Fruit fly (Drosophila melanogaster) whole organism, embryonic: Measurements from ENCODE around the gene CG15040.
A peak's percentile ranks its signal among the peaks of the same experiment; 100 is the strongest.

ENCODE experiments used
- Ada2b ChIP-seq: fragments of 200-800 bp; sonication (Bioruptor generic); IDR thresholded peaks from 2 replicates; pipeline ENCODE4 v1.3.6; 2022; ENCODE audit warnings: missing biosample characterization, missing genetic modification characterization
- Awh ChIP-seq: fragments of 200-800 bp; sonication (Bioruptor generic); IDR thresholded peaks from 2 replicates; pipeline ENCODE4, ENCODE4 v1.3.6; 2022; ENCODE audit warnings: missing biosample characterization, missing genetic modification characterization
- CG11695 ChIP-seq: fragments of 200-800 bp; sonication (Bioruptor generic); IDR thresholded peaks from 3 replicates; pipeline ENCODE4 v1.3.6; 2022; ENCODE audit warnings: missing biosample characterization, missing genetic modification characterization
- CG12659 ChIP-seq: fragments of 200-800 bp; sonication (Bioruptor generic); optimal IDR thresholded peaks from 3 replicates; lab custom pipeline; 2017; ENCODE audit warnings: mild to moderate bottlenecking, missing biosample characterization, missing genetic modification reagents, missing genetic modification characterization
- CG14441 ChIP-seq: fragments of 200-800 bp; sonication (Bioruptor generic); IDR thresholded peaks from 2 replicates; pipeline ENCODE4 v1.3.6; 2022; ENCODE audit warnings: missing biosample characterization, missing genetic modification characterization
- CG14965 ChIP-seq: fragments of 200-800 bp; sonication (Bioruptor generic); optimal IDR thresholded peaks from 2 replicates; lab custom pipeline; 2016; ENCODE audit warnings: missing biosample characterization, missing genetic modification characterization, borderline replicate concordance
- CG17802 ChIP-seq: fragments of 200-800 bp; sonication (Bioruptor generic); optimal IDR thresholded peaks from 2 replicates; lab custom pipeline; 2018; ENCODE audit warnings: missing biosample characterization, mild to moderate bottlenecking, missing genetic modification characterization, moderate library complexity
- CG2889 ChIP-seq: fragments of 200-800 bp; sonication (Bioruptor generic); IDR thresholded peaks from 3 replicates; pipeline ENCODE4 v1.3.6; 2022; ENCODE audit warnings: missing biosample characterization, missing genetic modification characterization
- CG30403 ChIP-seq: fragments of 200-800 bp; sonication (Bioruptor generic); optimal IDR thresholded peaks from 3 replicates; lab custom pipeline; 2016; ENCODE audit warnings: missing biosample characterization, missing genetic modification characterization
- CG32532 ChIP-seq: fragments of 200-800 bp; sonication (Bioruptor generic); IDR thresholded peaks from 2 replicates; pipeline ENCODE4 v1.3.6; 2022; ENCODE audit warnings: missing biosample characterization, missing genetic modification characterization
- CG32772 ChIP-seq: fragments of 200-800 bp; sonication (Bioruptor generic); IDR thresholded peaks from 2 replicates; pipeline ENCODE4 v1.3.6; 2022; ENCODE audit warnings: missing biosample characterization, missing genetic modification characterization
- CG5953 ChIP-seq: fragments of 200-800 bp; sonication (Bioruptor generic); IDR thresholded peaks from 2 replicates; pipeline ENCODE4 v1.3.6; 2022; ENCODE audit warnings: missing biosample characterization, missing genetic modification characterization
- CG8359 ChIP-seq: fragments of 200-800 bp; sonication (Bioruptor generic); optimal IDR thresholded peaks from 2 replicates; lab custom pipeline; 2017; ENCODE audit warnings: missing biosample characterization, mild to moderate bottlenecking, missing genetic modification characterization, borderline replicate concordance
- CG9797 ChIP-seq: fragments of 200-800 bp; sonication (Bioruptor generic); optimal IDR thresholded peaks from 3 replicates; lab custom pipeline; 2018; ENCODE audit warnings: missing biosample characterization, mild to moderate bottlenecking, missing genetic modification characterization
- Dad ChIP-seq: fragments of 200-800 bp; sonication (Bioruptor generic); optimal IDR thresholded peaks from 3 replicates; lab custom pipeline; 2016; ENCODE audit warnings: missing biosample characterization, missing genetic modification characterization
- Dip3 ChIP-seq: fragments of 200-800 bp; sonication (Bioruptor generic); optimal IDR thresholded peaks from 3 replicates; lab custom pipeline; 2016; ENCODE audit warnings: missing biosample characterization, missing genetic modification characterization
- Fer1 ChIP-seq: fragments of 200-800 bp; sonication (Bioruptor generic); optimal IDR thresholded peaks from 2 replicates; lab custom pipeline; 2017; ENCODE audit warnings: missing biosample characterization, mild to moderate bottlenecking, missing genetic modification characterization
- HLHmδ ChIP-seq: fragments of 200-800 bp; sonication (Bioruptor generic); optimal IDR thresholded peaks from 2 replicates; lab custom pipeline; 2018; ENCODE audit warnings: missing biosample characterization, mild to moderate bottlenecking, missing genetic modification characterization, moderate library complexity
- HmgD ChIP-seq: fragments of 200-800 bp; sonication (Bioruptor generic); optimal IDR thresholded peaks from 3 replicates; lab custom pipeline; 2016; ENCODE audit warnings: missing biosample characterization, missing genetic modification characterization
- Hsf ChIP-seq: fragments of 200-800 bp; sonication (Bioruptor generic); optimal IDR thresholded peaks from 3 replicates; lab custom pipeline; 2016; ENCODE audit warnings: missing biosample characterization, missing genetic modification characterization
- Lim3 ChIP-seq: fragments of 200-800 bp; sonication (Bioruptor generic); IDR thresholded peaks from 2 replicates; pipeline ENCODE4 v1.3.6; 2022; ENCODE audit warnings: missing biosample characterization, missing genetic modification characterization
- Mrtf ChIP-seq: fragments of 200-800 bp; sonication (Bioruptor generic); IDR thresholded peaks from 3 replicates; pipeline ENCODE4 v1.3.6; 2022; ENCODE audit warnings: missing biosample characterization, missing genetic modification characterization
- NC2β ChIP-seq: fragments of 200-800 bp; sonication (Bioruptor generic); optimal IDR thresholded peaks from 2 replicates; lab custom pipeline; 2016; ENCODE audit warnings: missing biosample characterization, missing genetic modification characterization
- Sin3A ChIP-seq: fragments of >200 bp; optimal IDR thresholded peaks from 2 replicates; lab custom pipeline; 2018
- Trl ChIP-seq, 3 experiments: fragments of >200 bp in 2 of 3; fragments of 200-800 bp in 1 of 3; sonication (Bioruptor generic) in 1 of 3; optimal IDR thresholded peaks; 2 replicates in 1 of 3; 3 replicates in 2 of 3; lab custom pipeline; 2016 to 2017; ENCODE audit warnings: missing biosample characterization in 1 of 3, missing genetic modification characterization in 1 of 3
- amos ChIP-seq: fragments of 200-800 bp; sonication (Bioruptor generic); IDR thresholded peaks from 2 replicates; pipeline ENCODE4 v1.3.6; 2022; ENCODE audit warnings: missing biosample characterization, missing genetic modification characterization; ENCODE audit not compliant: partially characterized antibody
- bbx ChIP-seq: fragments of 200-800 bp; sonication (Bioruptor generic); IDR thresholded peaks from 2 replicates; pipeline ENCODE4 v1.3.6; 2022; ENCODE audit warnings: missing biosample characterization, missing genetic modification characterization; ENCODE audit not compliant: partially characterized antibody
- cg ChIP-seq: fragments of 200-800 bp; sonication (Bioruptor generic); optimal IDR thresholded peaks from 3 replicates; lab custom pipeline; 2019; ENCODE audit warnings: missing biosample characterization, mild to moderate bottlenecking, missing genetic modification characterization, moderate library complexity
- chif ChIP-seq, 2 experiments: fragments of 200-800 bp; sonication (Bioruptor generic); optimal IDR thresholded peaks; 3 replicates each; lab custom pipeline; 2016; ENCODE audit warnings: missing biosample characterization in 2 of 2, missing genetic modification characterization in 2 of 2
- corto ChIP-seq: fragments of 200-800 bp; sonication (Bioruptor generic); optimal IDR thresholded peaks from 2 replicates; lab custom pipeline; 2016; ENCODE audit warnings: missing biosample characterization, mild to moderate bottlenecking, missing genetic modification characterization, moderate library complexity
- cwo ChIP-seq: fragments of 200-800 bp; sonication (Bioruptor generic); optimal IDR thresholded peaks from 3 replicates; lab custom pipeline; 2017; ENCODE audit warnings: missing biosample characterization, missing genetic modification characterization, mild to moderate bottlenecking, moderate library complexity, missing genetic modification reagents
- da ChIP-seq: fragments of 200-800 bp; sonication (Bioruptor generic); optimal IDR thresholded peaks from 2 replicates; lab custom pipeline; 2016; ENCODE audit warnings: missing biosample characterization, missing genetic modification characterization
- dmrt11E ChIP-seq: fragments of 200-800 bp; sonication (Bioruptor generic); optimal IDR thresholded peaks from 3 replicates; lab custom pipeline; 2018; ENCODE audit warnings: missing biosample characterization, mild to moderate bottlenecking, missing genetic modification characterization, moderate library complexity
- grau ChIP-seq: fragments of 200-800 bp; optimal IDR thresholded peaks from 3 replicates; lab custom pipeline; 2019; ENCODE audit warnings: missing biosample characterization, mild to moderate bottlenecking, missing genetic modification characterization, moderate library complexity
- hkb ChIP-seq, 2 experiments: fragments of 200-800 bp in 1 of 2; fragments of >200 bp in 1 of 2; sonication (Bioruptor generic) in 1 of 2; IDR thresholded peaks in 1 of 2; optimal IDR thresholded peaks in 1 of 2; 2 replicates each; pipeline versions ENCODE4 v1.3.6 to Lab custom; 2017 to 2022; ENCODE audit warnings: missing biosample characterization in 1 of 2, missing genetic modification characterization in 1 of 2
- jumu ChIP-seq: fragments of 200-800 bp; sonication (Bioruptor generic); optimal IDR thresholded peaks from 3 replicates; lab custom pipeline; 2016; ENCODE audit warnings: missing biosample characterization, missing genetic modification characterization
- kah ChIP-seq: fragments of 200-800 bp; sonication (Bioruptor generic); optimal IDR thresholded peaks from 2 replicates; lab custom pipeline; 2018; ENCODE audit warnings: missing biosample characterization, mild to moderate bottlenecking, missing genetic modification characterization
- otp ChIP-seq: fragments of 200-800 bp; sonication (Bioruptor generic); IDR thresholded peaks from 3 replicates; pipeline ENCODE4, ENCODE4 v1.3.6; 2022; ENCODE audit warnings: missing biosample characterization, missing genetic modification characterization
- prd ChIP-seq, 3 experiments: fragments of >200 bp in 2 of 3; fragments of 200-800 bp in 1 of 3; sonication (Bioruptor generic) in 1 of 3; optimal IDR thresholded peaks in 2 of 3; IDR thresholded peaks in 1 of 3; 2 replicates in 2 of 3; 3 replicates in 1 of 3; pipeline versions ENCODE4 v1.3.6 to Lab custom; 2017 to 2022; ENCODE audit warnings: missing biosample characterization in 1 of 3, missing genetic modification characterization in 1 of 3
- rib ChIP-seq: fragments of 200-800 bp; sonication (Bioruptor generic); IDR thresholded peaks from 2 replicates; pipeline ENCODE4 v1.3.6; 2022; ENCODE audit warnings: missing biosample characterization, missing genetic modification characterization
- row ChIP-seq: fragments of 200-800 bp; sonication (Bioruptor generic); IDR thresholded peaks from 3 replicates; pipeline ENCODE4 v1.3.6; 2022; ENCODE audit warnings: missing biosample characterization, missing genetic modification characterization
- sisA ChIP-seq: fragments of 200-800 bp; sonication (Bioruptor generic); IDR thresholded peaks from 2 replicates; pipeline ENCODE4 v1.3.6; 2022; ENCODE audit warnings: missing biosample characterization, missing genetic modification characterization
- sna ChIP-seq: fragments of 200-800 bp; sonication (Bioruptor generic); IDR thresholded peaks from 2 replicates; pipeline ENCODE4 v1.3.6; 2022; ENCODE audit warnings: missing biosample characterization, missing genetic modification characterization; ENCODE audit not compliant: partially characterized antibody
- sqz ChIP-seq: fragments of 200-800 bp; sonication (Bioruptor generic); optimal IDR thresholded peaks from 3 replicates; lab custom pipeline; 2018; ENCODE audit warnings: missing biosample characterization, mild to moderate bottlenecking, missing genetic modification characterization
- sr ChIP-seq: fragments of 200-800 bp; sonication (Bioruptor generic); IDR thresholded peaks from 3 replicates; pipeline ENCODE4 v1.3.6; 2022; ENCODE audit warnings: missing biosample characterization, missing genetic modification characterization
- unpg ChIP-seq: fragments of 200-800 bp; sonication (Bioruptor generic); optimal IDR thresholded peaks from 3 replicates; lab custom pipeline; 2018; ENCODE audit warnings: missing biosample characterization, mild to moderate bottlenecking, missing genetic modification characterization, moderate library complexity

CG15040 gene

DNA sequence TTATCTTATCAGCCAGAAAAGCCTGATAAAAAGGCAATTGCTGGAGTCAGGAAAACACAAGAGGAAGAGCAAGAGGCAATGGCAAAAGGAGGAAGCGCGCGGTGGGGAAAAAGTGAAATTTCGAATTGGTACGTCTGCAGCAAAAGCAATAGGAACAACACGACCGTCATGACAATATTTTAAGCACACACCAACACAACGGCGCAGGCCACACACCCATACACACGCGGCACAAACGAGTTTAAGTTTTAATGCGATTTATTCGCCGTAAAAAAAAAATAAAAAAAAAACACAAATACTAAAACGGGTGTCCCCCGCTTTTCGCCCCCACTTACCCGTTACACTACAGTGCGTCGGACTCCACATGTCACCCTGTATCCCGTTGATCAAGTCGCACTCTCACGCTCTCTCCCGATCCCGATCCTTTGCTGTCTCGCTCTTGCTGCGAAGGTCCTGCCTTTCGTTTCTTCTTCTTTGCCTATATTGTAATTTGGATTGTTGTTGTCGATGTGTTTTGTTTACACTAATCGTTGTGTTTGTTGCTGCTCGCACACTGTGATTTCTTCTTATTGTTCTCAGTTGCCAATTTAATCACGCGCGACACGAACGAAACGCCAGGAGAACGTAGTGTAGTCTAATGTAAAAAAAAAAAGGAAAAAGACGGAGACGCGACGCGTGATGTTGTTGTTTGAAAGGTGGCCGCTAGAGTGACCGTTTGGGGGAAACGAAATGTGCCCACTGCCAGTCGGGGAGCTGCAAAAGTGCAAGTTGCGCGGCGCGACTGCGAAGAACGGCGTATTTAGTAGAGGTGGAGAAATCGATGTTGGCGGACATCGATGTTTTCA is 29.7 kb upstream of the CG15040 start, which contains the start of gene Rip11 (continued):
- peak; percentile 17 for TF ChIP-seq grau (tag; lab: Kevin White, UChicago)
- TF ChIP-seq HmgD: peak; percentile 22
- TF ChIP-seq HLHmδ (GFP tag; lab: Kevin White, UChicago): peak; percentile 24
- no peak for TF ChIP-seq dmrt11E
- peak; percentile 77 for TF ChIP-seq CG32772 (GFP tag; lab: Robert Waterston, UW)
- TF ChIP-seq da (GFP tag; lab: Kevin White, UChicago): no peak
- peak; percentile 0 for TF ChIP-seq NC2β (GFP tag; lab: Kevin White, UChicago)
- peak; percentile 39; the same call in 1 of the 2 replicates for TF ChIP-seq CG14441 (GFP tag; lab: Robert Waterston, UW)
- peak; percentile 63 for TF ChIP-seq amos
- 0 out of 2 replicates have a peak, but pooled peaks have one; percentile 16 for TF ChIP-seq sna (GFP tag; lab: Robert Waterston, UW)
- no peak for TF ChIP-seq CG8359
- TF ChIP-seq CG14965: no peak
- TF ChIP-seq CG9797 (GFP tag; lab: Kevin White, UChicago): peak; percentile 41
- peak; percentile 61 for TF ChIP-seq CG32532 (GFP tag; lab: Robert Waterston, UW)
- TF ChIP-seq sr (GFP tag; lab: Robert Waterston, UW): 0 out of 3 replicates have a peak, but pooled peaks have one; percentile 43
- TF ChIP-seq CG2889 (GFP tag; lab: Robert Waterston, UW): peak; percentile 9; the same call in 1 of the 3 replicates
- TF ChIP-seq unpg (GFP tag; lab: Kevin White, UChicago): peak; percentile 21
- TF ChIP-seq prd (optimal IDR thresholded peaks at IDR 0.05; lab: Kevin White, UChicago): no peak
- 0 out of 3 replicates have a peak, but pooled peaks have one; percentile 17 for TF ChIP-seq prd (GFP tag; IDR thresholded peaks at IDR 0.05; lab: Robert Waterston, UW)
- TF ChIP-seq Fer1: peak; percentile 34
- peak; percentile 17 for TF ChIP-seq CG12659 (GFP tag; lab: Kevin White, UChicago)
- TF ChIP-seq sqz: peak; percentile 80
- TF ChIP-seq row: peak; percentile 34
- no peak for TF ChIP-seq hkb (optimal IDR thresholded peaks at IDR 0.05; lab: Kevin White, UChicago)
- TF ChIP-seq hkb (GFP tag; IDR thresholded peaks at IDR 0.05; lab: Robert Waterston, UW): peak; percentile 41; the same call in 1 of the 2 replicates
- TF ChIP-seq cwo (GFP tag; lab: Kevin White, UChicago): peak; percentile 2
- TF ChIP-seq Trl (optimal IDR thresholded peaks at IDR 0.05; lab: Kevin White, UChicago): peak in 1 of 2 experiments; percentile 35
- peak; percentile 7 for TF ChIP-seq Trl (GFP tag; optimal IDR thresholded peaks at IDR 0.05; lab: Kevin White, UChicago)
- no peak; the same call in 1 of the 2 replicates for TF ChIP-seq sisA (GFP tag; lab: Robert Waterston, UW)
- peak; percentile 43; the same call in 1 of the 3 replicates for TF ChIP-seq otp (GFP tag; lab: Robert Waterston, UW)
- peak; percentile 39; the same call in 1 of the 2 replicates for TF ChIP-seq Ada2b (GFP tag; lab: Robert Waterston, UW)
- TF ChIP-seq cg (GFP tag; lab: Kevin White, UChicago): peak; percentile 61
- TF ChIP-seq Mrtf (GFP tag; lab: Robert Waterston, UW): peak; percentile 43; the same call in 1 of the 3 replicates
- TF ChIP-seq CG5953 (GFP tag; lab: Robert Waterston, UW): no peak
- TF ChIP-seq Awh (GFP tag; lab: Robert Waterston, UW): no peak
- TF ChIP-seq Lim3 (GFP tag; lab: Robert Waterston, UW): no peak
- no peak for TF ChIP-seq CG17802 (tag; lab: Kevin White, UChicago)
- peak in 1 of 2 experiments; percentile 3 for TF ChIP-seq chif (GFP tag; optimal IDR thresholded peaks at IDR 0.05; lab: Kevin White, UChicago)
- TF ChIP-seq bbx: peak; percentile 56; the same call in 1 of the 2 replicates
- TF ChIP-seq kah (GFP tag; lab: Kevin White, UChicago): peak; percentile 16
- no peak for TF ChIP-seq corto
- peak; percentile 24 for TF ChIP-seq CG30403 (GFP tag; lab: Kevin White, UChicago)
- no peak for TF ChIP-seq Sin3A (lab: Kevin White, UChicago)
- TF ChIP-seq CG11695 (GFP tag; lab: Robert Waterston, UW): peak; percentile 39; the same call in 1 of the 3 replicates
- peak; percentile 4 for TF ChIP-seq Hsf
- 0 out of 2 replicates have a peak, but pooled peaks have one; percentile 13 for TF ChIP-seq rib (GFP tag; lab: Robert Waterston, UW)
- TF ChIP-seq Dip3 (GFP tag; lab: Kevin White, UChicago): peak; percentile 27
- TF ChIP-seq jumu (GFP tag; lab: Kevin White, UChicago): peak; percentile 41
- peak; percentile 4 for TF ChIP-seq Dad
